Worm (Caenorhabditis elegans) whole organism, L2 larva: ENCODE measurements around the gene unc-132.

ENCODE experiments used
- C34F6.9 ChIP-seq: fragments of 150-350 bp; optimal IDR thresholded peaks from 2 replicates; lab custom pipeline; 2014; ENCODE audit warnings: missing biosample characterization, missing genetic modification characterization
- F13H6.1 ChIP-seq: sonication (generic microtip); optimal IDR thresholded peaks from 2 replicates; lab custom pipeline; 2016; ENCODE audit warnings: missing genetic modification characterization, missing compliant biosample characterization
- R02D3.7 ChIP-seq: fragments of 150-350 bp; optimal IDR thresholded peaks from 2 replicates; lab custom pipeline; 2014; ENCODE audit warnings: missing biosample characterization, missing genetic modification characterization
- Y55F3AM.14 ChIP-seq: fragments of 200-800 bp; sonication (Bioruptor generic); optimal IDR thresholded peaks from 2 replicates; lab custom pipeline; 2018; ENCODE audit warnings: mild to moderate bottlenecking, missing genetic modification characterization, missing compliant biosample characterization
- ZK546.5 ChIP-seq: sonication (generic microtip); optimal IDR thresholded peaks from 2 replicates; lab custom pipeline; 2017; ENCODE audit warnings: missing biosample characterization, missing genetic modification characterization
- alr-1 ChIP-seq: fragments of 150-350 bp; optimal IDR thresholded peaks from 2 replicates; lab custom pipeline; 2014; ENCODE audit warnings: missing biosample characterization, missing genetic modification characterization
- aly-2 ChIP-seq: fragments of 150-350 bp; optimal IDR thresholded peaks from 2 replicates; lab custom pipeline; 2014; ENCODE audit warnings: missing biosample characterization, missing genetic modification characterization
- ama-1 ChIP-seq: fragments of 150-350 bp; optimal IDR thresholded peaks from 2 replicates; lab custom pipeline; 2018; ENCODE audit warnings: inconsistent platforms
- blmp-1 ChIP-seq: sonication (generic microtip); optimal IDR thresholded peaks from 2 replicates; lab custom pipeline; 2017; ENCODE audit warnings: missing genetic modification characterization, mild to moderate bottlenecking, missing compliant biosample characterization, antibody characterized with exemption, moderate library complexity; ENCODE audit not compliant: insufficient read depth
- ceh-16 ChIP-seq: fragments of 150-350 bp; optimal IDR thresholded peaks from 2 replicates; lab custom pipeline; 2014; ENCODE audit warnings: missing biosample characterization, missing genetic modification characterization
- ceh-82 ChIP-seq: fragments of 150-350 bp; optimal IDR thresholded peaks from 2 replicates; lab custom pipeline; 2014; ENCODE audit warnings: missing biosample characterization, missing genetic modification characterization
- crh-2 ChIP-seq: sonication (generic microtip); optimal IDR thresholded peaks from 2 replicates; lab custom pipeline; 2017; ENCODE audit warnings: missing biosample characterization, missing genetic modification characterization
- dmd-4 ChIP-seq: sonication (generic microtip); optimal IDR thresholded peaks from 2 replicates; lab custom pipeline; 2017; ENCODE audit warnings: missing biosample characterization, missing genetic modification characterization
- egl-27 ChIP-seq: sonication (generic microtip); optimal IDR thresholded peaks from 3 replicates; lab custom pipeline; 2017; ENCODE audit warnings: missing biosample characterization, missing genetic modification reagents, missing genetic modification characterization
- elt-1 ChIP-seq: fragments of 150-350 bp; optimal IDR thresholded peaks from 2 replicates; lab custom pipeline; 2014; ENCODE audit warnings: missing biosample characterization, missing genetic modification characterization
- elt-3 ChIP-seq: sonication (generic microtip); optimal IDR thresholded peaks from 2 replicates; lab custom pipeline; 2017; ENCODE audit warnings: missing biosample characterization, missing genetic modification characterization
- fos-1 ChIP-seq: fragments of 150-350 bp; optimal IDR thresholded peaks from 2 replicates; lab custom pipeline; 2014; ENCODE audit warnings: missing biosample characterization, missing genetic modification characterization
- gmeb-1 ChIP-seq: fragments of 150-350 bp; optimal IDR thresholded peaks from 2 replicates; lab custom pipeline; 2014; ENCODE audit warnings: missing biosample characterization, missing genetic modification characterization
- lin-11 ChIP-seq: fragments of 150-350 bp; sonication (generic microtip); optimal IDR thresholded peaks from 2 replicates; lab custom pipeline; 2014; ENCODE audit warnings: missing biosample characterization, missing genetic modification characterization, inconsistent platforms, mixed read lengths
- lin-13 ChIP-seq: fragments of 150-350 bp; optimal IDR thresholded peaks from 2 replicates; lab custom pipeline; 2014; ENCODE audit warnings: missing biosample characterization, missing genetic modification reagents, missing genetic modification characterization
- lin-39 ChIP-seq: fragments of 150-350 bp; optimal IDR thresholded peaks from 2 replicates; lab custom pipeline; 2014; ENCODE audit warnings: missing biosample characterization, missing genetic modification reagents, missing genetic modification characterization
- lsy-2 ChIP-seq, 2 experiments: fragments of 150-350 bp in 1 of 2; sonication (generic microtip) in 1 of 2; optimal IDR thresholded peaks; 2 replicates each; lab custom pipeline; 2014 to 2017; ENCODE audit warnings: missing biosample characterization in 2 of 2, missing genetic modification characterization in 2 of 2
- mab-5 ChIP-seq: fragments of 150-350 bp; optimal IDR thresholded peaks from 2 replicates; lab custom pipeline; 2014; ENCODE audit warnings: missing biosample characterization, missing genetic modification characterization
- mbf-1 ChIP-seq: sonication (generic microtip); optimal IDR thresholded peaks from 2 replicates; lab custom pipeline; 2017; ENCODE audit warnings: missing biosample characterization, missing genetic modification characterization
- mdl-1 ChIP-seq, 2 experiments: fragments of 150-350 bp in 1 of 2; sonication (generic microtip) in 1 of 2; optimal IDR thresholded peaks; 2 replicates each; lab custom pipeline; 2017; ENCODE audit warnings: missing biosample characterization in 2 of 2, missing genetic modification characterization in 2 of 2
- nhr-10 ChIP-seq: sonication (generic microtip); optimal IDR thresholded peaks from 2 replicates; lab custom pipeline; 2017; ENCODE audit warnings: missing biosample characterization, missing genetic modification characterization
- nhr-11 ChIP-seq: fragments of 150-350 bp; optimal IDR thresholded peaks from 2 replicates; lab custom pipeline; 2014; ENCODE audit warnings: missing biosample characterization, missing genetic modification characterization
- nhr-12 ChIP-seq: fragments of 150-350 bp; optimal IDR thresholded peaks from 2 replicates; lab custom pipeline; 2014; ENCODE audit warnings: missing biosample characterization, missing genetic modification characterization
- nhr-129 ChIP-seq: fragments of 150-350 bp; optimal IDR thresholded peaks from 2 replicates; lab custom pipeline; 2014; ENCODE audit warnings: missing biosample characterization, missing genetic modification characterization
- nhr-21 ChIP-seq: fragments of 150-350 bp; optimal IDR thresholded peaks from 2 replicates; lab custom pipeline; 2014; ENCODE audit warnings: missing biosample characterization, missing genetic modification characterization
- nhr-23 ChIP-seq: fragments of 150-350 bp; optimal IDR thresholded peaks from 2 replicates; lab custom pipeline; 2014; ENCODE audit warnings: missing biosample characterization, missing genetic modification reagents, missing genetic modification characterization
- nhr-237 ChIP-seq: fragments of 150-350 bp; optimal IDR thresholded peaks from 2 replicates; lab custom pipeline; 2014; ENCODE audit warnings: missing biosample characterization, missing genetic modification characterization
- nhr-25 ChIP-seq: fragments of 150-350 bp; sonication (generic microtip); optimal IDR thresholded peaks from 3 replicates; lab custom pipeline; 2014; ENCODE audit warnings: missing biosample characterization, missing genetic modification characterization
- nhr-6 ChIP-seq: fragments of 150-350 bp; optimal IDR thresholded peaks from 2 replicates; lab custom pipeline; 2014; ENCODE audit warnings: missing biosample characterization, missing genetic modification characterization
- nhr-77 ChIP-seq: fragments of 150-350 bp; optimal IDR thresholded peaks from 2 replicates; lab custom pipeline; 2014; ENCODE audit warnings: missing biosample characterization, missing genetic modification characterization
- sem-4 ChIP-seq: fragments of 150-350 bp; optimal IDR thresholded peaks from 2 replicates; lab custom pipeline; 2014; ENCODE audit warnings: missing biosample characterization, missing genetic modification reagents, missing genetic modification characterization
- skn-1 ChIP-seq: sonication (generic microtip); optimal IDR thresholded peaks from 2 replicates; lab custom pipeline; 2017; ENCODE audit warnings: missing biosample characterization, missing genetic modification characterization
- sma-3 ChIP-seq: sonication (generic microtip); optimal IDR thresholded peaks from 2 replicates; lab custom pipeline; 2016; ENCODE audit warnings: missing genetic modification reagents, missing genetic modification characterization, missing compliant biosample characterization
- snpc-4 ChIP-seq: fragments of 150-350 bp; optimal IDR thresholded peaks from 2 replicates; lab custom pipeline; 2014; ENCODE audit warnings: missing biosample characterization, missing genetic modification characterization
- unc-39 ChIP-seq: fragments of 150-350 bp; optimal IDR thresholded peaks from 2 replicates; lab custom pipeline; 2014; ENCODE audit warnings: missing biosample characterization, missing genetic modification characterization
- unc-55 ChIP-seq: fragments of 150-350 bp; sonication (generic microtip); optimal IDR thresholded peaks from 3 replicates; lab custom pipeline; 2014; ENCODE audit warnings: missing biosample characterization, missing genetic modification reagents, missing genetic modification characterization
- unc-62 ChIP-seq: fragments of 150-350 bp; optimal IDR thresholded peaks from 2 replicates; lab custom pipeline; 2014; ENCODE audit warnings: missing biosample characterization, missing genetic modification reagents, missing genetic modification characterization
- zag-1 ChIP-seq: fragments of 150-350 bp; optimal IDR thresholded peaks from 2 replicates; lab custom pipeline; 2014; ENCODE audit warnings: missing biosample characterization, missing genetic modification characterization
- ztf-1 ChIP-seq: fragments of 200-800 bp; sonication (Bioruptor generic); conservative IDR thresholded peaks from 2 replicates; pipeline ENCODE4 v1.3.6; 2022; ENCODE audit warnings: missing genetic modification characterization, missing compliant biosample characterization
- ztf-11 ChIP-seq: sonication (generic microtip); optimal IDR thresholded peaks from 2 replicates; lab custom pipeline; 2017; ENCODE audit warnings: missing biosample characterization, missing genetic modification characterization
- ztf-4 ChIP-seq: fragments of 150-350 bp; optimal IDR thresholded peaks from 2 replicates; lab custom pipeline; 2014; ENCODE audit warnings: missing biosample characterization, missing genetic modification characterization

The unc-132 gene

DNA sequence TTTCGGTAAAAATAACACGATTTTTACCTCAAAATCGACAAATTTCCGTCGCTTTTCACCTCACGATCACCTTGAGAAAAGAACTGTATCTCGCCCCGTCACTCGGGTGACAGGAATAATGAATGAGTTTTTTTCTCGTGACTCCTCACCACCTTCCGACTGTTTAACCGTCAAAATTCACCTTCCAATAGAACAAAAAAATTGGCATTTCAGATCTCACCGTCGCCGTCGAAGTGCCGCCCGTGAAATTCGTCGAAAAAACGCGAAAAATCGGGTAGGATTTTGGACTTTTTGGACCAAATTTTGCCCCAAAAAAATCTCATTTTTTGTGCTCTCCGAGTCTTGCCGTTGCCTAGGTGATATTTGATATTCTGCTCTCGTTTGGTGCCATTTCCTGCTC, at the start of gene unc-132:
Gene unc-132 (plus strand): TSS at position 208 of the 400 bp plus-strand sequence.
- TF ChIP-seq crh-2 (tag; lab: Kevin White, UChicago) = no peak
- TF ChIP-seq mdl-1 (tag; optimal IDR thresholded peaks at IDR 0.05; lab: Kevin White, UChicago) = no peak
- TF ChIP-seq ztf-1 (GFP tag; lab: Robert Waterston, UW) = no peak
- TF ChIP-seq unc-62 (GFP tag; lab: Kevin White, UChicago) = no peak
- TF ChIP-seq fos-1 (tag; lab: Kevin White, UChicago) = no peak
- TF ChIP-seq blmp-1 = no peak
- TF ChIP-seq skn-1 = no peak
- no peak for TF ChIP-seq nhr-6 (tag; lab: Kevin White, UChicago)
- TF ChIP-seq aly-2 (tag; lab: Kevin White, UChicago) = no peak
- no peak for TF ChIP-seq lsy-2 (tag; optimal IDR thresholded peaks at IDR 0.05; lab: Kevin White, UChicago)
- TF ChIP-seq C34F6.9 (tag; lab: Kevin White, UChicago) = no peak
- no peak for TF ChIP-seq elt-1 (tag; lab: Kevin White, UChicago)

DNA sequence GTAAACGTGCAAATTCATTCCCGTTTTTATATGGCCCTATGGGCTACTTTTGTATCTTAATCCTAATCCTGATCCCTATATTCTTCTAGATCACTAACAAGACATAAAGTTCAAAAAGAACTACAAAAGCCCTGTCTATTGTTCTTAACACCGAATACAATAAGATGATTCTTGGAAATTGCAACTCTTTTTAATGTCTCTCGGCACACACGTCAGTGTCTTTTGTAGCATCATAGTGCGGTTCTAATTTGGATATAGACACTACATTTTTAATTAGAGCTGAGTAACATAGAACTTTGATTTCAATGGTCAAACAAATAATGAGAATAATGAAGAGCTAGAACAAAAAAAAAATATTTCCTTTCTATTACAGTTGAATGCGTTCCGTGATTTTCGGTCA, 47.0 kb upstream of the unc-132 start:
- TF ChIP-seq zag-1 (no peak), crh-2 (tag; lab: Kevin White, UChicago) (no peak), dmd-4 (tag; lab: Kevin White, UChicago) (no peak), lin-13 (GFP tag; lab: Kevin White, UChicago) (no peak), mbf-1 (tag; lab: Kevin White, UChicago) (no peak), nhr-25 (tag; lab: Kevin White, UChicago) (no peak), lin-39 (tag; lab: Kevin White, UChicago) (no peak), ztf-4 (tag; lab: Kevin White, UChicago) (no peak), skn-1 (no peak), ama-1 (no peak), nhr-129 (no peak), nhr-12 (tag; lab: Kevin White, UChicago) (no peak)
- TF ChIP-seq, all 48 proteins: peak for 0

DNA sequence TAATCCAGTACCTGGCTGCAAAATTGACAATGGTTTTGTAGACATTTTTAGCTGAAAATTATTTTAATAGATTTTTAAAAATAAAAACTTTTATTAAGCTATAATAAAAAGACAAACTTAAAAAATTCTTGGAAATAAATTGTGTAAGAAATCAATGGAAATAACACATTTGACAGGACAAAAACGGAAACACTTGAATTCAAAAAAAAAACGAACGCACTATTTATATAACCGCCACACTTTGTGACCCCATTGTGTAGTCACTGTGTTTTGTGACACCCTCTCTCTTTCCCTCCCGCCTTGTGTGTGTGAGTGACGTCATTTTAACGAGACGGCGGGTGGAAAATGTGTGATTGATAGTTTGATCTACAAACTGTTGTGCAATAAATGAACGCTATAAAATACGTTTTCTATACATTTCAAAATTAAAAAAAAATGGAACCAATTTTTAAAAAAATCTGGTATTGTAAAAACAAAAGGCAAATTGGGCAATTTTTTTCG, 42.7 kb upstream of the unc-132 start, which contains the start of gene F59B1.8:
Gene F59B1.8 (minus strand): TSS at position 51 of the 501 bp plus-strand sequence.
- no peak for TF ChIP-seq Y55F3AM.14
- peak; percentile 3 for TF ChIP-seq nhr-21 (tag; lab: Kevin White, UChicago)
- no peak for TF ChIP-seq nhr-12 (tag; lab: Kevin White, UChicago)
- no peak for TF ChIP-seq ZK546.5 (tag; lab: Kevin White, UChicago)
- peak in 1 of 2 experiments; percentile 49 for TF ChIP-seq lsy-2 (tag; optimal IDR thresholded peaks at IDR 0.05; lab: Kevin White, UChicago)
- peak; percentile 78 for TF ChIP-seq F13H6.1 (tag; lab: Kevin White, UChicago)
- TF ChIP-seq nhr-11 (tag; lab: Kevin White, UChicago) = no peak
- no peak for TF ChIP-seq alr-1
- no peak for TF ChIP-seq mab-5
- TF ChIP-seq skn-1 = no peak
- TF ChIP-seq ztf-11 (tag; lab: Kevin White, UChicago) = no peak
- TF ChIP-seq elt-1 (tag; lab: Kevin White, UChicago) = no peak
- TF ChIP-seq mbf-1 (tag; lab: Kevin White, UChicago) = no peak
- no peak for TF ChIP-seq lin-39 (tag; lab: Kevin White, UChicago)
- TF ChIP-seq C34F6.9 (tag; lab: Kevin White, UChicago) = peak; percentile 34
- TF ChIP-seq nhr-129 = peak; percentile 68
- no peak for TF ChIP-seq nhr-6 (tag; lab: Kevin White, UChicago)
- no peak for TF ChIP-seq unc-55 (GFP tag; lab: Kevin White, UChicago)
- TF ChIP-seq lin-13 (GFP tag; lab: Kevin White, UChicago) = no peak
- TF ChIP-seq unc-39 = no peak
- TF ChIP-seq ama-1 = no peak
- peak; percentile 66 for TF ChIP-seq gmeb-1 (tag; lab: Kevin White, UChicago)
- no peak for TF ChIP-seq lin-11
- no peak for TF ChIP-seq R02D3.7 (tag; lab: Kevin White, UChicago)
- peak in 1 of 2 experiments; percentile 9 for TF ChIP-seq mdl-1 (tag; optimal IDR thresholded peaks at IDR 0.05; lab: Kevin White, UChicago)
- no peak for TF ChIP-seq egl-27 (tag; lab: Kevin White, UChicago)
- TF ChIP-seq ztf-1 (GFP tag; lab: Robert Waterston, UW) = no peak
- no peak for TF ChIP-seq aly-2 (tag; lab: Kevin White, UChicago)
- TF ChIP-seq sem-4 = peak; percentile 55
- TF ChIP-seq nhr-77 (tag; lab: Kevin White, UChicago) = no peak
- peak; percentile 72 for TF ChIP-seq nhr-25 (tag; lab: Kevin White, UChicago)
- TF ChIP-seq ceh-82 (tag; lab: Kevin White, UChicago) = no peak
- TF ChIP-seq zag-1 = no peak
- no peak for TF ChIP-seq dmd-4 (tag; lab: Kevin White, UChicago)
- TF ChIP-seq nhr-23 (tag; lab: Kevin White, UChicago) = no peak
- TF ChIP-seq ztf-4 (tag; lab: Kevin White, UChicago) = no peak
- TF ChIP-seq nhr-10 = no peak
- TF ChIP-seq unc-62 (GFP tag; lab: Kevin White, UChicago) = no peak
- TF ChIP-seq elt-3 (tag; lab: Kevin White, UChicago) = no peak
- no peak for TF ChIP-seq blmp-1
- TF ChIP-seq fos-1 (tag; lab: Kevin White, UChicago) = peak; percentile 91
- TF ChIP-seq snpc-4 (tag; lab: Kevin White, UChicago) = no peak
- no peak for TF ChIP-seq ceh-16 (tag; lab: Kevin White, UChicago)
- TF ChIP-seq nhr-237 = no peak
- peak; percentile 58 for TF ChIP-seq sma-3 (GFP tag; lab: Kevin White, UChicago)
